Worm (Caenorhabditis elegans) whole organism, young adult: Measurements from ENCODE around the gene srm-1.

Experiments used
- F10E7.11 ChIP-seq: sonication (generic microtip); optimal IDR thresholded peaks from 2 replicates; lab custom pipeline; 2017; ENCODE audit warnings: mild to moderate bottlenecking, missing genetic modification characterization, moderate library complexity, missing compliant biosample characterization
- F52B5.7 ChIP-seq: sonication (generic microtip); optimal IDR thresholded peaks from 2 replicates; lab custom pipeline; 2016; ENCODE audit warnings: mild to moderate bottlenecking, missing genetic modification characterization, missing compliant biosample characterization
- ama-1 ChIP-seq, 3 experiments: fragments of 150-350 bp in 1 of 3; sonication (generic microtip) in 2 of 3; optimal IDR thresholded peaks; 2 replicates each; lab custom pipeline; 2014 to 2018; ENCODE audit warnings: missing biosample characterization in 2 of 3, missing genetic modification characterization in 2 of 3, missing genetic modification reagents in 2 of 3
- atf-7 ChIP-seq: sonication (generic microtip); optimal IDR thresholded peaks from 2 replicates; lab custom pipeline; 2017; ENCODE audit warnings: mild to moderate bottlenecking, missing genetic modification characterization, missing compliant biosample characterization
- chd-7 ChIP-seq: sonication (generic microtip); optimal IDR thresholded peaks from 2 replicates; lab custom pipeline; 2016; ENCODE audit warnings: mild to moderate bottlenecking, missing genetic modification characterization, moderate library complexity, missing compliant biosample characterization
- fkh-3 ChIP-seq: sonication (generic microtip); optimal IDR thresholded peaks from 2 replicates; lab custom pipeline; 2016; ENCODE audit warnings: mild to moderate bottlenecking, missing genetic modification characterization, missing compliant biosample characterization
- nfya-1 ChIP-seq: sonication (generic microtip); optimal IDR thresholded peaks from 2 replicates; lab custom pipeline; 2017; ENCODE audit warnings: antibody characterized with exemption, missing compliant biosample characterization, missing genetic modification characterization, borderline replicate concordance; ENCODE audit not compliant: insufficient read depth
- nfyb-1 ChIP-seq: fragments of 200-800 bp; sonication (Bioruptor generic); IDR thresholded peaks from 2 replicates; pipeline ENCODE4 v1.3.6; 2022; ENCODE audit warnings: missing genetic modification reagents, missing genetic modification characterization, missing compliant biosample characterization
- zim-3 ChIP-seq: sonication (generic microtip); optimal IDR thresholded peaks from 2 replicates; lab custom pipeline; 2017; ENCODE audit warnings: mild to moderate bottlenecking, missing genetic modification characterization, moderate library complexity, missing compliant biosample characterization

DNA sequence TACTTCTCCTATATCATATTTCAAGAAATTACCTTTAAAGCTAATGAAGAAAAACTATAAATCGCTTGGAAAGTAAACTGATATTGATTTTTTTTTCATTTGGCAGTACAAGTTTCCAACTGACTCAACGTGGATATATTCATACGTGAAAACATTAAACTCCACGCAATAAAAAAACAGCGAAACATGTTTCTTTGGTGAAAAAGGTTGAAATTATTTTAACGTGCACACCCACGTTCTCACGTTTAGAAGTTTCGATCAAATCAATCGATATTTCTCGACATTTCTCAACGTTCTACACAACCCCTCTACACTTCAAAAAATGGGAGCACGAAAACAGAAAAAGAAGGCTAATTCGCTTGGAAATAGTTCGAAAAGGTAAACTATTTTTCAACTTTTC, 16.6 kb downstream of the srm-1 start, which contains the start of the genes best-6 and C09B9.2:
- TF ChIP-seq zim-3 (tag; lab: Kevin White, UChicago): no peak
- TF ChIP-seq atf-7: no peak
- no peak for TF ChIP-seq fkh-3 (tag; lab: Kevin White, UChicago)
- TF ChIP-seq F10E7.11 (tag; lab: Kevin White, UChicago): no peak
- no peak for TF ChIP-seq ama-1 (optimal IDR thresholded peaks at IDR 0.05; lab: Kevin White, UChicago)
- TF ChIP-seq ama-1 (GFP tag; optimal IDR thresholded peaks at IDR 0.05; lab: Kevin White, UChicago): no peak
- no peak for TF ChIP-seq chd-7 (tag; lab: Kevin White, UChicago)
- no peak for TF ChIP-seq nfya-1 (tag; lab: Kevin White, UChicago)
- no peak for TF ChIP-seq nfyb-1 (GFP tag; lab: Robert Waterston, UW)
- no peak for TF ChIP-seq F52B5.7
